Worm (Caenorhabditis elegans) whole organism, L4 larva: ENCODE data around the gene C10E2.1.

Experiments used
- dve-1 ChIP-seq: sonication (generic microtip); optimal IDR thresholded peaks from 2 replicates; lab custom pipeline; 2017; ENCODE audit warnings: antibody characterized with exemption, mild to moderate bottlenecking, missing genetic modification characterization, missing compliant biosample characterization; ENCODE audit not compliant: insufficient read depth
- egl-27 ChIP-seq: sonication (generic microtip); optimal IDR thresholded peaks from 3 replicates; lab custom pipeline; 2017; ENCODE audit warnings: missing biosample characterization, missing genetic modification reagents, missing genetic modification characterization
- mdl-1 ChIP-seq, 2 experiments: fragments of 150-350 bp in 1 of 2; sonication (generic microtip) in 1 of 2; optimal IDR thresholded peaks; 2 replicates each; lab custom pipeline; 2014 to 2017; ENCODE audit warnings: missing biosample characterization in 2 of 2, missing genetic modification characterization in 2 of 2
- sdz-12 ChIP-seq: fragments of 200-800 bp; sonication (Bioruptor generic); optimal IDR thresholded peaks from 2 replicates; lab custom pipeline; 2018; ENCODE audit warnings: mild to moderate bottlenecking, missing genetic modification characterization, missing compliant biosample characterization
- unc-39 ChIP-seq: sonication (generic microtip); optimal IDR thresholded peaks from 2 replicates; lab custom pipeline; 2017; ENCODE audit warnings: missing biosample characterization, missing genetic modification characterization

DNA sequence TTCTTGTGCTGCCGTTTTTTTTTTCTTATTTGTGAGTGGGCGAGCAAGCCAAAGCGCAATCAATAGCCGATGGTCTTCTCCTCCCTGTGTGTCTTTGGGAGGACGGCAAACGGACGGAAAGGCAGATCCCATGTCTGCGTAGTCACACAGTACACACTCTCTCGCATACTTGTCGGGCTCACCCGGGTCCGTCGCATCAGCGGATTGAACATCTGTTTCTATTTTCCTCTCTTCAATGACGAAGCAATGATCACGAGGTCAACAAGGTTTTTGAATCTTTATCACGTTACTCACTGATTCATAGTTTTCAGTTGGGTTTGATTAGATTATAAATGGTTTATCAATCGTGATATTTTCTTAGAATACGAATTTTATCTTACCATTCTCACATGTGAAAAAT is 52.9 kb downstream of the C10E2.1 start:
- no peak for TF ChIP-seq dve-1 (tag; lab: Kevin White, UChicago)
- TF ChIP-seq sdz-12 (GFP tag; lab: Kevin White, UChicago) = no peak
- no peak for TF ChIP-seq unc-39 (tag; lab: Kevin White, UChicago)
- TF ChIP-seq egl-27 (tag; lab: Kevin White, UChicago) = no peak
- no peak for TF ChIP-seq mdl-1 (tag; optimal IDR thresholded peaks at IDR 0.05; lab: Kevin White, UChicago)
